Worm (Caenorhabditis elegans) whole organism, L4 larva: ENCODE results near the gene C27C12.4.

Experiments used
- F10B5.3 ChIP-seq: sonication (generic microtip); optimal IDR thresholded peaks from 2 replicates; lab custom pipeline; 2016; ENCODE audit warnings: mild to moderate bottlenecking, missing genetic modification characterization, missing compliant biosample characterization
- F37D6.2 ChIP-seq: sonication (generic microtip); optimal IDR thresholded peaks from 2 replicates; lab custom pipeline; 2016; ENCODE audit warnings: mild to moderate bottlenecking, missing genetic modification characterization, missing compliant biosample characterization
- T20F7.1 ChIP-seq: fragments of 200-800 bp; sonication (Bioruptor generic); optimal IDR thresholded peaks from 2 replicates; lab custom pipeline; 2018; ENCODE audit warnings: mild to moderate bottlenecking, missing genetic modification characterization, missing compliant biosample characterization
- T26A8.4 ChIP-seq: fragments of 200-800 bp; sonication (Bioruptor generic); IDR thresholded peaks from 2 replicates; pipeline ENCODE4 v1.3.6; 2022; ENCODE audit warnings: missing genetic modification characterization, missing compliant biosample characterization
- arid-1 ChIP-seq: fragments of 200-800 bp; sonication (Bioruptor generic); conservative IDR thresholded peaks from 2 replicates; pipeline ENCODE4 v1.3.6; 2022; ENCODE audit warnings: missing genetic modification reagents, missing genetic modification characterization, missing compliant biosample characterization
- ceh-20 ChIP-seq: fragments of 200-800 bp; sonication (Bioruptor generic); IDR thresholded peaks from 2 replicates; pipeline ENCODE4 v1.3.6; 2022; ENCODE audit warnings: missing genetic modification reagents, missing genetic modification characterization, missing compliant biosample characterization
- ceh-82 ChIP-seq: sonication (generic microtip); optimal IDR thresholded peaks from 2 replicates; lab custom pipeline; 2017; ENCODE audit warnings: missing biosample characterization, missing genetic modification characterization
- daf-16 ChIP-seq, 3 experiments: sonication (generic microtip); optimal IDR thresholded peaks; 2 replicates each; lab custom pipeline; 2016 to 2017; ENCODE audit warnings: missing genetic modification characterization in 3 of 3, missing genetic modification reagents in 3 of 3, mild to moderate bottlenecking in 2 of 3, missing compliant biosample characterization in 2 of 3, missing biosample characterization in 1 of 3, moderate library complexity in 1 of 3
- dmd-6 ChIP-seq: fragments of 200-800 bp; sonication (Bioruptor generic); IDR thresholded peaks from 2 replicates; pipeline ENCODE4 v1.3.6; 2022; ENCODE audit warnings: missing genetic modification reagents, missing genetic modification characterization, missing compliant biosample characterization
- dpl-1 ChIP-seq: fragments of 150-350 bp; optimal IDR thresholded peaks from 2 replicates; lab custom pipeline; 2014; ENCODE audit warnings: missing biosample characterization, missing genetic modification reagents, missing genetic modification characterization
- duxl-1 ChIP-seq: sonication (generic microtip); optimal IDR thresholded peaks from 2 replicates; lab custom pipeline; 2016; ENCODE audit warnings: mild to moderate bottlenecking, missing genetic modification characterization, moderate library complexity, missing compliant biosample characterization; ENCODE audit not compliant: poor library complexity
- dve-1 ChIP-seq: sonication (generic microtip); optimal IDR thresholded peaks from 2 replicates; lab custom pipeline; 2017; ENCODE audit warnings: antibody characterized with exemption, mild to moderate bottlenecking, missing genetic modification characterization, missing compliant biosample characterization; ENCODE audit not compliant: insufficient read depth
- egl-43 ChIP-seq: fragments of 200-800 bp; sonication (Bioruptor generic); IDR thresholded peaks from 2 replicates; pipeline ENCODE4 v1.3.6; 2022; ENCODE audit warnings: missing genetic modification reagents, missing genetic modification characterization, missing compliant biosample characterization
- fkh-10 ChIP-seq: fragments of 150-350 bp; optimal IDR thresholded peaks from 2 replicates; lab custom pipeline; 2014; ENCODE audit warnings: missing biosample characterization, missing genetic modification reagents, missing genetic modification characterization
- hif-1 ChIP-seq, 2 experiments: sonication (generic microtip); optimal IDR thresholded peaks; 2 replicates each; lab custom pipeline; 2016 to 2017; ENCODE audit warnings: missing compliant biosample characterization in 2 of 2, missing genetic modification characterization in 2 of 2, missing genetic modification reagents in 2 of 2, missing genotype in 2 of 2, mild to moderate bottlenecking in 1 of 2
- hlh-11 ChIP-seq: fragments of 200-800 bp; sonication (Bioruptor generic); optimal IDR thresholded peaks from 2 replicates; lab custom pipeline; 2018; ENCODE audit warnings: mild to moderate bottlenecking, missing genetic modification characterization, missing compliant biosample characterization
- hmg-1.1 ChIP-seq: fragments of 200-800 bp; sonication (Bioruptor generic); IDR thresholded peaks from 2 replicates; pipeline ENCODE4 v1.3.6; 2022; ENCODE audit warnings: missing genetic modification reagents, missing genetic modification characterization, missing compliant biosample characterization
- lin-29 ChIP-seq: fragments of 200-800 bp; sonication (Bioruptor generic); IDR thresholded peaks from 2 replicates; pipeline ENCODE4 v1.3.6; 2022; ENCODE audit warnings: missing genetic modification reagents, missing genetic modification characterization, missing compliant biosample characterization
- lin-38 ChIP-seq: fragments of 200-800 bp; sonication (Bioruptor generic); IDR thresholded peaks from 2 replicates; pipeline ENCODE4 v1.3.6; 2022; ENCODE audit warnings: missing genetic modification reagents, missing genetic modification characterization, missing compliant biosample characterization
- lsy-2 ChIP-seq, 2 experiments: fragments of 150-350 bp in 1 of 2; sonication (generic microtip) in 1 of 2; optimal IDR thresholded peaks; 2 replicates each; lab custom pipeline; 2014 to 2017; ENCODE audit warnings: missing biosample characterization in 2 of 2, missing genetic modification characterization in 2 of 2
- madf-9 ChIP-seq: fragments of 200-800 bp; sonication (Bioruptor generic); conservative IDR thresholded peaks from 2 replicates; pipeline ENCODE4 v1.3.6; 2022; ENCODE audit warnings: missing genetic modification reagents, missing genetic modification characterization, missing compliant biosample characterization
- mdl-1 ChIP-seq, 2 experiments: fragments of 150-350 bp in 1 of 2; sonication (generic microtip) in 1 of 2; optimal IDR thresholded peaks; 2 replicates each; lab custom pipeline; 2014 to 2017; ENCODE audit warnings: missing biosample characterization in 2 of 2, missing genetic modification characterization in 2 of 2
- mdt-29 ChIP-seq: fragments of 200-800 bp; sonication (Bioruptor generic); IDR thresholded peaks from 2 replicates; pipeline ENCODE4 v1.3.6; 2022; ENCODE audit warnings: missing genetic modification reagents, missing genetic modification characterization, missing compliant biosample characterization
- mep-1 ChIP-seq: fragments of 150-350 bp; sonication (generic microtip); optimal IDR thresholded peaks from 3 replicates; lab custom pipeline; 2014; ENCODE audit warnings: missing biosample characterization, missing genetic modification characterization
- mes-2 ChIP-seq: sonication (generic microtip); optimal IDR thresholded peaks from 2 replicates; lab custom pipeline; 2016; ENCODE audit warnings: missing genotype, mild to moderate bottlenecking, missing genetic modification characterization, missing compliant biosample characterization; ENCODE audit not compliant: poor library complexity, severe bottlenecking
- nhr-102 ChIP-seq: sonication (generic microtip); optimal IDR thresholded peaks from 2 replicates; lab custom pipeline; 2016; ENCODE audit warnings: mild to moderate bottlenecking, missing genetic modification characterization, moderate library complexity, missing compliant biosample characterization
- nhr-11 ChIP-seq: fragments of 150-350 bp; optimal IDR thresholded peaks from 2 replicates; lab custom pipeline; 2014; ENCODE audit warnings: missing biosample characterization, missing genetic modification characterization
- nhr-25 ChIP-seq: sonication (generic microtip); optimal IDR thresholded peaks from 2 replicates; lab custom pipeline; 2017; ENCODE audit warnings: missing genetic modification characterization, mild to moderate bottlenecking, missing compliant biosample characterization, antibody characterized with exemption, moderate library complexity, borderline replicate concordance; ENCODE audit not compliant: insufficient read depth
- nhr-28 ChIP-seq: fragments of 150-350 bp; optimal IDR thresholded peaks from 2 replicates; lab custom pipeline; 2014; ENCODE audit warnings: missing biosample characterization, missing genetic modification characterization
- nhr-42 ChIP-seq: fragments of 200-800 bp; sonication (Bioruptor generic); IDR thresholded peaks from 2 replicates; pipeline ENCODE4 v1.3.6; 2022; ENCODE audit warnings: missing genetic modification characterization, missing compliant biosample characterization
- nhr-48 ChIP-seq: sonication (generic microtip); optimal IDR thresholded peaks from 2 replicates; lab custom pipeline; 2016; ENCODE audit warnings: mild to moderate bottlenecking, missing genetic modification characterization, missing compliant biosample characterization
- nhr-6 ChIP-seq: fragments of 150-350 bp; optimal IDR thresholded peaks from 2 replicates; lab custom pipeline; 2014; ENCODE audit warnings: missing biosample characterization, missing genetic modification characterization
- nhr-77 ChIP-seq: fragments of 150-350 bp; optimal IDR thresholded peaks from 2 replicates; lab custom pipeline; 2014; ENCODE audit warnings: missing biosample characterization, missing genetic modification characterization
- pha-4 ChIP-seq, 2 experiments: fragments of 150-350 bp in 1 of 2; fragments of 200-800 bp in 1 of 2; sonication (Bioruptor generic) in 1 of 2; IDR thresholded peaks in 1 of 2; optimal IDR thresholded peaks in 1 of 2; 2 replicates each; pipeline versions ENCODE4 v1.3.6 to Lab custom; 2014 to 2022; ENCODE audit warnings: missing genetic modification characterization in 2 of 2, missing genetic modification reagents in 2 of 2, missing biosample characterization in 1 of 2, missing compliant biosample characterization in 1 of 2
- pqm-1 ChIP-seq: sonication (generic microtip); optimal IDR thresholded peaks from 2 replicates; lab custom pipeline; 2017; ENCODE audit warnings: missing biosample characterization, missing genetic modification characterization
- rbr-2 ChIP-seq: sonication (generic microtip); optimal IDR thresholded peaks from 2 replicates; lab custom pipeline; 2016; ENCODE audit warnings: missing genotype, missing genetic modification characterization, missing compliant biosample characterization
- set-16 ChIP-seq: fragments of 200-800 bp; sonication (Bioruptor generic); IDR thresholded peaks from 2 replicates; pipeline ENCODE4 v1.3.6; 2022; ENCODE audit warnings: missing genetic modification reagents, missing genetic modification characterization, missing compliant biosample characterization
- spr-1 ChIP-seq: sonication (generic microtip); optimal IDR thresholded peaks from 2 replicates; lab custom pipeline; 2016; ENCODE audit warnings: mild to moderate bottlenecking, missing genetic modification characterization, missing compliant biosample characterization
- spr-3 ChIP-seq: fragments of 200-800 bp; sonication (Bioruptor generic); optimal IDR thresholded peaks from 2 replicates; lab custom pipeline; 2018; ENCODE audit warnings: mild to moderate bottlenecking, missing genetic modification characterization, missing compliant biosample characterization
- unc-39 ChIP-seq: sonication (generic microtip); optimal IDR thresholded peaks from 2 replicates; lab custom pipeline; 2017; ENCODE audit warnings: missing biosample characterization, missing genetic modification characterization
- unc-62 ChIP-seq, 3 experiments: fragments of 150-350 bp in 1 of 3; sonication (generic microtip); optimal IDR thresholded peaks in 2 of 3; peaks in 1 of 3; 1 replicate in 1 of 3; 2 replicates in 2 of 3; lab custom pipeline; 2014 to 2017; ENCODE audit warnings: missing biosample characterization in 3 of 3, missing genetic modification characterization in 3 of 3, missing genetic modification reagents in 3 of 3, missing genotype in 1 of 3
- vab-7 ChIP-seq: fragments of 200-800 bp; sonication (Bioruptor generic); IDR thresholded peaks from 2 replicates; pipeline ENCODE4 v1.3.6; 2022; ENCODE audit warnings: missing genetic modification reagents, missing genetic modification characterization, missing compliant biosample characterization
- zfp-2 ChIP-seq: sonication (generic microtip); optimal IDR thresholded peaks from 2 replicates; lab custom pipeline; 2016; ENCODE audit warnings: mild to moderate bottlenecking, missing genetic modification characterization, missing compliant biosample characterization
- zfp-3 ChIP-seq: fragments of 200-800 bp; sonication (Bioruptor generic); conservative IDR thresholded peaks from 2 replicates; pipeline ENCODE4 v1.3.6; 2022; ENCODE audit warnings: missing genetic modification reagents, missing genetic modification characterization, missing compliant biosample characterization
- zip-11 ChIP-seq: fragments of 200-800 bp; sonication (Bioruptor generic); IDR thresholded peaks from 2 replicates; pipeline ENCODE4 v1.3.6; 2022; ENCODE audit warnings: missing genetic modification characterization, missing compliant biosample characterization
- zip-2 ChIP-seq: fragments of 150-350 bp; optimal IDR thresholded peaks from 2 replicates; lab custom pipeline; 2014; ENCODE audit warnings: missing biosample characterization, missing genetic modification characterization
- ztf-11 ChIP-seq: fragments of 150-350 bp; optimal IDR thresholded peaks from 2 replicates; lab custom pipeline; 2014; ENCODE audit warnings: missing biosample characterization, missing genetic modification characterization
- ztf-7 ChIP-seq: fragments of 150-350 bp; optimal IDR thresholded peaks from 2 replicates; lab custom pipeline; 2014; ENCODE audit warnings: missing biosample characterization, missing genetic modification characterization

Gene C27C12.4

DNA sequence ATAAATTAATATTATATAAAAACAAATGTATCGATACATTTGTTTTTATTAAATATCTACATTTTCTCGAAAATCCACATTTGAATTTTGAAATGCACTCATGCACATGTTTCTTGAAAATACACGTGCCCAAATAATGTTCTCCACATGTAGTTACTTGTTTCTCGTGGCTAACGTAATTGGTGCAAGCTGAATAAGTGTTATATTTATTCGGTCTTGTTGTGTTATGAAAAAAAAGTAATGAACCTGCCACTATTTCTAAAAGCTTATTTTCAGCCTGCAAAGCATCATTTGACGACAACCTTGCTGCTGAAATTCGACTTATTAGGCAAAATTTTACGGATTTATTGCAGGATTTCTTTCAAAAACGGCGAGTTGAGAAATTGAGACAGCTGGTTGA is 40.5 kb upstream of the C27C12.4 start:
- TF ChIP-seq zip-2 (tag; lab: Kevin White, UChicago) (peak; percentile 61), vab-7 (GFP tag; lab: Robert Waterston, UW) (no peak), ztf-7 (tag; lab: Kevin White, UChicago) (peak; percentile 88), dve-1 (peak; percentile 85), pqm-1 (tag; lab: Kevin White, UChicago) (peak; percentile 8), F10B5.3 (tag; lab: Kevin White, UChicago) (peak; percentile 87), pha-4 (GFP tag; IDR thresholded peaks at IDR 0.05; lab: Robert Waterston, UW) (peak; percentile 25; the same call in 1 of the 2 replicates), pha-4 (tag; optimal IDR thresholded peaks at IDR 0.05; lab: Kevin White, UChicago) (peak; percentile 84), nhr-48 (peak; percentile 50), zfp-3 (GFP tag; lab: Robert Waterston, UW) (0 out of 2 replicates have a peak, but pooled peaks have one; percentile 33), hlh-11 (peak; percentile 64), rbr-2 (peak; percentile 77), hmg-1.1 (GFP tag; lab: Robert Waterston, UW) (peak; percentile 86), unc-39 (no peak), dpl-1 (GFP tag; lab: Kevin White, UChicago) (peak; percentile 61), ceh-20 (GFP tag; lab: Robert Waterston, UW) (peak; percentile 40; the same call in 1 of the 2 replicates), zfp-2 (tag; lab: Kevin White, UChicago) (no peak), lsy-2 (tag; optimal IDR thresholded peaks at IDR 0.05; lab: Kevin White, UChicago) (peak; percentile 37 to 85), arid-1 (GFP tag; lab: Robert Waterston, UW) (no peak), egl-43 (no peak), nhr-6 (tag; lab: Kevin White, UChicago) (peak; percentile 85), lin-38 (GFP tag; lab: Robert Waterston, UW) (peak; percentile 49), spr-3 (no peak), madf-9 (0 out of 2 replicates have a peak, but pooled peaks have one; percentile 25), lin-29 (0 out of 2 replicates have a peak, but pooled peaks have one; percentile 17), T20F7.1 (peak; percentile 77), nhr-25 (peak; percentile 37), dmd-6 (GFP tag; lab: Robert Waterston, UW) (peak; percentile 69), daf-16 (GFP tag; optimal IDR thresholded peaks at IDR 0.05; lab: Kevin White, UChicago) (peak in 1 of 2 experiments; percentile 77), daf-16 (tag; optimal IDR thresholded peaks at IDR 0.05; lab: Kevin White, UChicago) (peak; percentile 67), nhr-102 (tag; lab: Kevin White, UChicago) (peak; percentile 89), hif-1 (tag; optimal IDR thresholded peaks at IDR 0.05; lab: Kevin White, UChicago) (peak in 1 of 2 experiments; percentile 2), mes-2 (peak; percentile 83), nhr-28 (tag; lab: Kevin White, UChicago) (peak; percentile 21), nhr-42 (GFP tag; lab: Robert Waterston, UW) (peak; percentile 83), T26A8.4 (peak; percentile 68), mep-1 (tag; lab: Kevin White, UChicago) (peak; percentile 89), set-16 (GFP tag; lab: Robert Waterston, UW) (no peak), nhr-77 (peak; percentile 79), nhr-11 (tag; lab: Kevin White, UChicago) (peak; percentile 59), unc-62 (GFP tag; optimal IDR thresholded peaks at IDR 0.05 in 1 of 2; lab: Kevin White, UChicago) (peak in 1 of 2 experiments; percentile 86), unc-62 (tag; optimal IDR thresholded peaks at IDR 0.05; lab: Kevin White, UChicago) (no peak), mdl-1 (tag; optimal IDR thresholded peaks at IDR 0.05; lab: Kevin White, UChicago) (peak; percentile 71 to 84), F37D6.2 (peak; percentile 84), zip-11 (GFP tag; lab: Robert Waterston, UW) (no peak), fkh-10 (GFP tag; lab: Kevin White, UChicago) (peak; percentile 57), ztf-11 (tag; lab: Kevin White, UChicago) (no peak), duxl-1 (tag; lab: Kevin White, UChicago) (peak; percentile 93), ceh-82 (tag; lab: Kevin White, UChicago) (no peak), spr-1 (tag; lab: Kevin White, UChicago) (peak; percentile 60), mdt-29 (no peak)
